Worm (Caenorhabditis elegans) whole organism, early embryonic: ENCODE measurements around the gene srd-7.

Source experiments
- B0310.2 ChIP-seq: sonication (generic microtip); optimal IDR thresholded peaks from 2 replicates; lab custom pipeline; 2016; ENCODE audit warnings: mild to moderate bottlenecking, missing genetic modification characterization, missing compliant biosample characterization
- F13C5.2 ChIP-seq: sonication (generic microtip); optimal IDR thresholded peaks from 2 replicates; lab custom pipeline; 2017; ENCODE audit warnings: mild to moderate bottlenecking, missing genetic modification characterization, inconsistent platforms, missing compliant biosample characterization
- aly-1 ChIP-seq: sonication (generic microtip); optimal IDR thresholded peaks from 2 replicates; lab custom pipeline; 2016; ENCODE audit warnings: missing genetic modification characterization, missing compliant biosample characterization
- ama-1 ChIP-seq: fragments of 150-350 bp; optimal IDR thresholded peaks from 2 replicates; lab custom pipeline; 2014
- ceh-13 ChIP-seq: fragments of 200-800 bp; sonication (Bioruptor generic); optimal IDR thresholded peaks from 2 replicates; lab custom pipeline; 2018; ENCODE audit warnings: mild to moderate bottlenecking, missing genetic modification characterization, missing compliant biosample characterization
- ceh-36 ChIP-seq: sonication (generic microtip); optimal IDR thresholded peaks from 2 replicates; lab custom pipeline; 2016; ENCODE audit warnings: missing genetic modification characterization, inconsistent platforms, missing compliant biosample characterization
- ets-7 ChIP-seq: sonication (generic microtip); optimal IDR thresholded peaks from 2 replicates; lab custom pipeline; 2016; ENCODE audit warnings: missing genotype, missing genetic modification characterization, missing compliant biosample characterization
- flt-1 ChIP-seq: fragments of 200-800 bp; sonication (Bioruptor generic); IDR thresholded peaks from 2 replicates; pipeline ENCODE4 v1.3.6; 2022; ENCODE audit warnings: missing genetic modification characterization, missing compliant biosample characterization
- hmbx-1 ChIP-seq: sonication (generic microtip); optimal IDR thresholded peaks from 2 replicates; lab custom pipeline; 2016; ENCODE audit warnings: mild to moderate bottlenecking, missing genetic modification characterization, missing compliant biosample characterization
- hmg-4 ChIP-seq: fragments of 200-800 bp; sonication (Bioruptor generic); optimal IDR thresholded peaks from 2 replicates; lab custom pipeline; 2018; ENCODE audit warnings: mild to moderate bottlenecking, missing genetic modification characterization, missing compliant biosample characterization
- hnd-1 ChIP-seq: sonication (generic microtip); optimal IDR thresholded peaks from 2 replicates; lab custom pipeline; 2016; ENCODE audit warnings: missing genetic modification characterization, missing compliant biosample characterization
- pes-1 ChIP-seq: fragments of 200-800 bp; sonication (Bioruptor generic); IDR thresholded peaks from 2 replicates; pipeline ENCODE4 v1.3.6; 2022; ENCODE audit warnings: missing genetic modification reagents, missing genetic modification characterization, missing compliant biosample characterization
- scrt-1 ChIP-seq: fragments of 200-800 bp; sonication (Bioruptor generic); IDR thresholded peaks from 2 replicates; pipeline ENCODE4 v1.3.6; 2022; ENCODE audit warnings: missing genetic modification characterization, missing compliant biosample characterization
- sea-1 ChIP-seq: fragments of 200-800 bp; sonication (Bioruptor generic); conservative IDR thresholded peaks from 2 replicates; pipeline ENCODE4 v1.3.6; 2022; ENCODE audit warnings: missing genetic modification characterization, missing compliant biosample characterization
- tbx-11 ChIP-seq: fragments of 200-800 bp; sonication (Bioruptor generic); IDR thresholded peaks from 2 replicates; pipeline ENCODE4 v1.3.6; 2022; ENCODE audit warnings: missing genetic modification characterization, missing compliant biosample characterization
- tbx-37 ChIP-seq: fragments of 200-800 bp; sonication (Bioruptor generic); conservative IDR thresholded peaks from 2 replicates; pipeline ENCODE4 v1.3.6; 2022; ENCODE audit warnings: missing genetic modification reagents, missing genetic modification characterization, missing compliant biosample characterization
- tra-4 ChIP-seq: sonication (generic microtip); optimal IDR thresholded peaks from 2 replicates; lab custom pipeline; 2017; ENCODE audit warnings: missing genetic modification characterization, missing compliant biosample characterization

The srd-7 gene

DNA sequence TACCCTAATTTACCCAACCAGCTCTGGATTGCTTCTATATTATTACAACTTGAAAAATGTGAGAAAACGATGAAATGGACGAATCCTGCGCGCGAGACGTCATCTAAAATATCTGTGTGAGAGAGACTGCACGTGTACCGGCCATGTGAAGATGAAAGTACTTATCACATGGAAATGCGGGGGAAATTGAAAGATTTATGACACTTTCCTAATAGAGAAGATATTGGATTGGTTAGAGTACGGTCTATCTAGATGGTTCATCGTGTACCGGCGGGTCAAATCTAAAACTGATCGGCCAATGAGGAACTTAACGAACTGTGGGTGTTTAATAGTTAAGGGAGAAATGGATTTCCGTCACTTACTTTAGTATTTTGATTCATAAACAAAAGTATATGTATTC lies 4.6 kb downstream of the srd-7 start:
- no peak for TF ChIP-seq aly-1
- no peak for TF ChIP-seq tbx-37 (GFP tag; lab: Robert Waterston, UW)
- TF ChIP-seq B0310.2, result no peak
- no peak for TF ChIP-seq hmbx-1
- no peak for TF ChIP-seq pes-1
- TF ChIP-seq ets-7, result no peak
- TF ChIP-seq hmg-4 (GFP tag; lab: Kevin White, UChicago), result no peak
- no peak for TF ChIP-seq ceh-36 (tag; lab: Kevin White, UChicago)
- no peak for TF ChIP-seq ama-1 (lab: Kevin White, UChicago)
- no peak for TF ChIP-seq tra-4 (tag; lab: Kevin White, UChicago)
- no peak for TF ChIP-seq hnd-1 (tag; lab: Kevin White, UChicago)
- no peak for TF ChIP-seq flt-1 (GFP tag; lab: Robert Waterston, UW)
- TF ChIP-seq tbx-11, result no peak
- TF ChIP-seq scrt-1, result no peak
- TF ChIP-seq ceh-13, result no peak
- TF ChIP-seq F13C5.2 (tag; lab: Kevin White, UChicago), result no peak

DNA sequence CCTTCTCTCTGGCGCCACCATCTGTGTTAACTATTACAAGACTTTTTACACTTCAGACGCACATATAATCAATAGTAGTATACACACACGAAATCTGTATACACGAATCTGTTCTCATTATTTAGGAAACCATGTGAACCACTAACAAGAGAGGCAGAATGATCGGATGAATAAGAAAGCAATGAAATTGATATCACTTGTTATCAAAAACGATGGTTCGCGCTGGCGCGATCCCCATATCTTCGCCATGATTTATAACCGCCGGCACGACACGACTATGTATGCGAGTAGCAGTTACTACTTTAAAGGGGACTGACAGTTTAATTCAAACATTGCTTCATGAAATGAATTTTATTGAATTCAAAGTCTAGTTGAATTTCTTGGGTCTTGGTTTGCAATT lies 5.3 kb downstream of the srd-7 start:
- TF ChIP-seq sea-1 (no peak), tra-4 (tag; lab: Kevin White, UChicago) (no peak), aly-1 (no peak), scrt-1 (no peak), flt-1 (GFP tag; lab: Robert Waterston, UW) (no peak), tbx-37 (GFP tag; lab: Robert Waterston, UW) (no peak), F13C5.2 (tag; lab: Kevin White, UChicago) (no peak), ama-1 (lab: Kevin White, UChicago) (no peak), ceh-36 (tag; lab: Kevin White, UChicago) (no peak), hnd-1 (tag; lab: Kevin White, UChicago) (no peak), hmg-4 (GFP tag; lab: Kevin White, UChicago) (no peak)

- no peak for TF ChIP-seq F13C5.2 (tag; lab: Kevin White, UChicago)
- no peak for TF ChIP-seq ets-7
- TF ChIP-seq hnd-1 (tag; lab: Kevin White, UChicago), result no peak
- no peak for TF ChIP-seq ceh-13
- TF ChIP-seq ama-1 (lab: Kevin White, UChicago), result no peak
- no peak for TF ChIP-seq flt-1 (GFP tag; lab: Robert Waterston, UW)
These were observed 6.0 kb downstream of the srd-7 start, which contains the start of gene swt-3 for ce11 chrIV:10780583-10780982. Gene swt-3, minus strand, starts transcription at chrIV:10780683.

DNA sequence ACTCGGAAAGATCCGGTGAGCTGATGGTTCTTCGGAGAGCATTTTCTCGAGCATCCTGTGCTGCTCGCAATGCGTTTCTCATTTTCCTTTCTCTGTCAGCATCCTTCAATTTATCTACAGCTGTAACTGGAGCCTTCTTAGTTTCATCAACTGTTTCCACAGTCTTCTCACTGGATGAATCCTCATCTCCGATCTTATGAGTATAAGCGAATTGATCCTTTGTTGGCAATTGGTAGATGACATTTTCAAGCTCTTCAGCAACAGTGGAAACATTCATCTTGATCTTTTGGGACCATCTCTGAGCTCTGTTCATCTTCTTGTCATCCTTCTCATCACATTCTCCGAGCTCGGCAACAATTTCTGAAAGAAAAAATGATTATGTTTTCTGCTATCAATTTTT lies 7.3 kb downstream of the srd-7 start:
- TF ChIP-seq tbx-37 (GFP tag; lab: Robert Waterston, UW) (no peak), ceh-13 (no peak), B0310.2 (no peak), sea-1 (no peak), ets-7 (no peak), tra-4 (tag; lab: Kevin White, UChicago) (no peak), scrt-1 (no peak), ama-1 (lab: Kevin White, UChicago) (no peak), flt-1 (GFP tag; lab: Robert Waterston, UW) (no peak), pes-1 (no peak), ceh-36 (tag; lab: Kevin White, UChicago) (no peak), hnd-1 (tag; lab: Kevin White, UChicago) (no peak), hmg-4 (GFP tag; lab: Kevin White, UChicago) (no peak), aly-1 (no peak), F13C5.2 (tag; lab: Kevin White, UChicago) (no peak), hmbx-1 (no peak)

DNA sequence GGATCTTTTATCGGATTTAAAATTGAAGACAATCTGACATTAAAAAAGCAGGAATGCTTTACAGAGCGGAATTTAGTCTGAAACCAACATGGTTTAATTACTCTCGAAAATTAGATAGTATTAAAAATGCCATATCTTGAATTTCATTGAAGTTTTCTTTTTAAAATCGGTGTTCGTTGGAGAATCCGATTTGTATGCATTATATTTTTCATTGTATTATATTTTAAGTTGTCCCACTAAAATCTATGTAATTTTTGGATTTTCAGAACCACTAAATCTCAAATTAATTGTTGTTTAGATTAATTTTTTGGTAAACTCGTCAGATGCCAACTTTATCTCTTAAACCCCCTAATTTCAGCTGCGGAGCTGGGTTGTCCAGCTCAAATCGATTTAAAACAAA lies 8.0 kb downstream of the srd-7 start:
- no peak for TF ChIP-seq tra-4 (tag; lab: Kevin White, UChicago)
- TF ChIP-seq F13C5.2 (tag; lab: Kevin White, UChicago), result no peak
- TF ChIP-seq pes-1, result no peak
- no peak for TF ChIP-seq B0310.2
- TF ChIP-seq ceh-13, result no peak
- TF ChIP-seq tbx-11, result no peak
- no peak for TF ChIP-seq hnd-1 (tag; lab: Kevin White, UChicago)
- TF ChIP-seq ceh-36 (tag; lab: Kevin White, UChicago), result no peak
- no peak for TF ChIP-seq aly-1
- TF ChIP-seq ama-1 (lab: Kevin White, UChicago), result no peak
- no peak for TF ChIP-seq hmbx-1
- TF ChIP-seq ets-7, result no peak
- TF ChIP-seq sea-1, result no peak
- no peak for TF ChIP-seq flt-1 (GFP tag; lab: Robert Waterston, UW)

ce11 chrIV:10777600-10777999 lies 9.0 kb downstream of the srd-7 start:
- TF ChIP-seq F13C5.2 (tag; lab: Kevin White, UChicago) (no peak), ceh-36 (tag; lab: Kevin White, UChicago) (no peak), aly-1 (no peak), flt-1 (GFP tag; lab: Robert Waterston, UW) (no peak), sea-1 (no peak), hnd-1 (tag; lab: Kevin White, UChicago) (no peak), ceh-13 (no peak), tbx-37 (GFP tag; lab: Robert Waterston, UW) (no peak), ama-1 (lab: Kevin White, UChicago) (no peak), ets-7 (no peak), tra-4 (tag; lab: Kevin White, UChicago) (no peak), hmbx-1 (no peak), B0310.2 (no peak), scrt-1 (no peak), hmg-4 (GFP tag; lab: Kevin White, UChicago) (no peak), pes-1 (no peak), tbx-11 (no peak)

ce11 chrIV:10777076-10777475 lies 9.6 kb downstream of the srd-7 start:
- no peak for TF ChIP-seq tbx-11
- TF ChIP-seq F13C5.2 (tag; lab: Kevin White, UChicago), result no peak
- no peak for TF ChIP-seq hnd-1 (tag; lab: Kevin White, UChicago)
- TF ChIP-seq ama-1 (lab: Kevin White, UChicago), result no peak
- no peak for TF ChIP-seq ceh-36 (tag; lab: Kevin White, UChicago)
- no peak for TF ChIP-seq hmg-4 (GFP tag; lab: Kevin White, UChicago)
- TF ChIP-seq B0310.2, result no peak
- no peak for TF ChIP-seq ets-7
- no peak for TF ChIP-seq pes-1
- no peak for TF ChIP-seq tra-4 (tag; lab: Kevin White, UChicago)

- no peak for TF ChIP-seq ceh-13
These were observed 12.8 kb downstream of the srd-7 start, which contains the start of gene inpp-1 for ce11 chrIV:10773811-10774210. Gene inpp-1, minus strand, starts transcription at chrIV:10773911.
